Worm (Caenorhabditis elegans): ENCODE results near the gene pdi-1.

DNA sequence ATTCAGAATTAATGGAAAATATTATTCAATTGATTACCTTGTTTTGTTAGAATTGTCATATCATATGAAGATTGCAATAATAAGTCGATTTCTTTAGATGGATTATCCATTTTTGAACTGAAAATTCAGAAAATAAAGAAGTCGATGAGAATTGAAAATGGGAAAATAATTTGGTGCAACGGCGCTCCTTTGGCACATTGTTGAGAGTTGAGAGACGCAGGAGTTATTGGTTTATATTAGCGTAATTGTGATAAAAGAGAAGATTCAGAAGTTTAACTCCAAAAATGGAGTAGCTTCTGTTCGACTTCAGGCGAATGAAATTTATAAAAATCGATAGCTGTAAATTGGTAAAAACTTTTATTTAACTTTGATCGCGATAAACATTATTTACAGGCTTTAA, 18.3 kb upstream of the pdi-1 start, which contains the start of gene C14B1.8:
- TF ChIP-seq dao-5 (tag; optimal IDR thresholded peaks at IDR 0.05), result no peak
- no peak for TF ChIP-seq him-1 (tag; optimal IDR thresholded peaks at IDR 0.05)
- no peak for TF ChIP-seq W03F9.2 (tag; optimal IDR thresholded peaks at IDR 0.05)
